Fruit fly (Drosophila melanogaster): ENCODE results near the gene Dbct.
A peak's percentile ranks its signal among the peaks of the same experiment; 100 is the strongest.

Dbct gene

DNA sequence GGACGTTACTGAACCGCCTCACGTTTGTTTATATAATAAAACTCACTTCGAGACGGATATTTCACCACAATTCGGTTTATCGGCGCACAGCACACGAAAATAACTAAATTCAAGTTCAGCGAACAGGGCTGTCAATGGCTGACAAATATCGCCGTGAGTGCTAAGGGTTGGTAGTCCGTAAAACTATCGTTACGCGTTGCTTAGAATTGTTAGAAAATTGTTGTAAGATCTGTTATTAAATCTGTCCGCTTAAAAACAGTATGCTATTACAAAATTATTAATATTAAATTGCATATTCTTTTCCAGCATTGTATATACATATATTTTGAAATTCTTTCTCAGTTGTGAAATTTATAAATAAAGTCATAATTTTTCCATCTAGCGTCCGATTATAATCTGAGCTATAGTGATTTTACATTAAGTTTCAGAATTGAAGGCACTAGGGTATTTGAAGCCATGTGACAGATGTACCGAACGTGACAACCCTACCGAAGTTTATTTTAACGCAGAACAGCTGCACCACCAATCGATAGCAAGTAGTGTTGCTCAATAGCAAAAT, 1.3 kb upstream of the Dbct start, which contains the start of gene Cox17 (continued):
- peak; percentile 72 for TF ChIP-seq ATbp (GFP tag; optimal IDR thresholded peaks at IDR 0.05)
- peak; percentile 84 for TF ChIP-seq ind (GFP tag; optimal IDR thresholded peaks at IDR 0.05)
- peak; percentile 78 for TF ChIP-seq CG15011 (GFP tag; optimal IDR thresholded peaks at IDR 0.05)
- peak; percentile 65 for TF ChIP-seq Asciz (GFP tag; optimal IDR thresholded peaks at IDR 0.05)
- peak; percentile 45 for TF ChIP-seq kah (GFP tag; optimal IDR thresholded peaks at IDR 0.05)
- TF ChIP-seq CG13287 (GFP tag; IDR thresholded peaks at IDR 0.05; ENCODE audit: partially characterized antibody) = peak; percentile 80
- TF ChIP-seq zen (tag; optimal IDR thresholded peaks at IDR 0.05) = peak; percentile 76
- no peak; the same call in 1 of the 2 replicates for TF ChIP-seq gt (GFP tag; IDR thresholded peaks at IDR 0.05)
- peak; percentile 32 for TF ChIP-seq CG2202 (tag; optimal IDR thresholded peaks at IDR 0.05)
- peak; percentile 59 for TF ChIP-seq caup (GFP tag; optimal IDR thresholded peaks at IDR 0.05; ENCODE audit: severe bottlenecking)
- TF ChIP-seq Lhr (GFP tag; optimal IDR thresholded peaks at IDR 0.05) = peak; percentile 47
- peak; percentile 74 for TF ChIP-seq CG6689 (GFP tag; IDR thresholded peaks at IDR 0.05)
- no peak; the same call in 1 of the 2 replicates for TF ChIP-seq wor (GFP tag; IDR thresholded peaks at IDR 0.05)
- peak; percentile 38 to 85 for TF ChIP-seq crp (GFP tag; optimal IDR thresholded peaks at IDR 0.05)
- peak; percentile 75 for TF ChIP-seq twi (tag; optimal IDR thresholded peaks at IDR 0.05)
- peak; percentile 67 for TF ChIP-seq CG2875 (GFP tag; optimal IDR thresholded peaks at IDR 0.05)
- TF ChIP-seq H15 (GFP tag; IDR thresholded peaks at IDR 0.05) = 0 out of 3 replicates have a peak, but pooled peaks have one; percentile 31
- peak; percentile 55; the same call in 1 of the 3 replicates for TF ChIP-seq ase (GFP tag; IDR thresholded peaks at IDR 0.05)
- peak; percentile 84 for TF ChIP-seq Max (GFP tag; optimal IDR thresholded peaks at IDR 0.05)
- TF ChIP-seq Sox100B (GFP tag; optimal IDR thresholded peaks at IDR 0.05) = peak; percentile 90
- peak; percentile 66 for TF ChIP-seq CG30431 (GFP tag; optimal IDR thresholded peaks at IDR 0.05)
- TF ChIP-seq CG6765 (GFP tag; optimal IDR thresholded peaks at IDR 0.05) = peak; percentile 58
- TF ChIP-seq CG13424 (tag; optimal IDR thresholded peaks at IDR 0.05) = peak; percentile 88
- TF ChIP-seq CG4360 (GFP tag; IDR thresholded peaks at IDR 0.05) = no peak
- peak; percentile 78 for TF ChIP-seq mam (GFP tag; optimal IDR thresholded peaks at IDR 0.05)
- peak; percentile 32; the same call in 1 of the 3 replicates for TF ChIP-seq so (GFP tag; IDR thresholded peaks at IDR 0.05)
- TF ChIP-seq CG9609 (GFP tag; optimal IDR thresholded peaks at IDR 0.05) = peak; percentile 57
- peak; percentile 44; the same call in 1 of the 3 replicates for TF ChIP-seq Optix (GFP tag; IDR thresholded peaks at IDR 0.05)
- peak; percentile 43; the same call in 1 of the 2 replicates for TF ChIP-seq CG31224 (GFP tag; IDR thresholded peaks at IDR 0.05)
- peak; percentile 68 for TF ChIP-seq CG3407 (GFP tag; optimal IDR thresholded peaks at IDR 0.05)
- TF ChIP-seq MTF-1 (GFP tag; optimal IDR thresholded peaks at IDR 0.05; ENCODE audit: borderline replicate concordance) = no peak
- TF ChIP-seq CG3065 (GFP tag; optimal IDR thresholded peaks at IDR 0.05) = peak; percentile 60
- peak; percentile 68; the same call in 2 of the 3 replicates for TF ChIP-seq CG11093 (GFP tag; IDR thresholded peaks at IDR 0.05)
- TF ChIP-seq nau (GFP tag; optimal IDR thresholded peaks at IDR 0.05) = peak; percentile 73
- TF ChIP-seq CG34422 (GFP tag; IDR thresholded peaks at IDR 0.05) = peak; percentile 49; the same call in 2 of the 3 replicates
- TF ChIP-seq CG17361 (GFP tag; IDR thresholded peaks at IDR 0.05) = peak; percentile 94
- peak; percentile 51 for TF ChIP-seq scrt (GFP tag; optimal IDR thresholded peaks at IDR 0.05)
- TF ChIP-seq CG33557 (GFP tag; optimal IDR thresholded peaks at IDR 0.05) = peak; percentile 76
- TF ChIP-seq sens (GFP tag) = peak; percentile 95
- TF ChIP-seq Drgx (GFP tag; IDR thresholded peaks at IDR 0.05) = peak; percentile 65; the same call in 1 of the 2 replicates
- peak; percentile 67 for TF ChIP-seq ftz-f1 (GFP tag; optimal IDR thresholded peaks at IDR 0.05)
- TF ChIP-seq CG31365 (tag; optimal IDR thresholded peaks at IDR 0.05) = no peak
- TF ChIP-seq schlank (tag; optimal IDR thresholded peaks at IDR 0.05) = peak; percentile 26
- TF ChIP-seq HmgD (GFP tag; optimal IDR thresholded peaks at IDR 0.05) = no peak
- TF ChIP-seq dimm (GFP tag; IDR thresholded peaks at IDR 0.05) = no peak
- TF ChIP-seq fd102C (GFP tag; optimal IDR thresholded peaks at IDR 0.05) = no peak
- peak in 1 of 2 experiments; percentile 53 for TF ChIP-seq insv (GFP tag; optimal IDR thresholded peaks at IDR 0.05)
- peak; percentile 84 for TF ChIP-seq CG9437 (GFP tag; optimal IDR thresholded peaks at IDR 0.05)
- peak; percentile 40; the same call in 1 of the 2 replicates for TF ChIP-seq ttk (GFP tag; IDR thresholded peaks at IDR 0.05)

Data from whole organism, embryonic.